Worm (Caenorhabditis elegans): ENCODE measurements around the gene cha-1.

Gene cha-1

ce11 chrIV:3599958-3600357 is 24.5 kb downstream of the cha-1 start, which contains the start of gene Y37E11B.7:
TSS of gene Y37E11B.7 (minus strand) at chrIV:3600164.
- TF ChIP-seq nhr-2 (tag; optimal IDR thresholded peaks at IDR 0.05) (no peak), blmp-1 (tag; optimal IDR thresholded peaks at IDR 0.05) (no peak), mep-1 (tag; optimal IDR thresholded peaks at IDR 0.05) (no peak), M03D4.4 (tag; optimal IDR thresholded peaks at IDR 0.05) (no peak), zip-8 (tag; optimal IDR thresholded peaks at IDR 0.05) (no peak), ceh-43 (GFP tag; optimal IDR thresholded peaks at IDR 0.05) (no peak), unc-39 (tag; optimal IDR thresholded peaks at IDR 0.05) (no peak), mls-2 (tag; optimal IDR thresholded peaks at IDR 0.05) (no peak), snpc-4 (tag; optimal IDR thresholded peaks at IDR 0.05) (no peak), ceh-83 (GFP tag; optimal IDR thresholded peaks at IDR 0.05) (no peak), nhr-28 (tag; optimal IDR thresholded peaks at IDR 0.05) (no peak), hlh-1 (tag; optimal IDR thresholded peaks at IDR 0.05) (no peak), elt-3 (tag; optimal IDR thresholded peaks at IDR 0.05) (no peak), ham-2 (GFP tag; optimal IDR thresholded peaks at IDR 0.05) (no peak), ceh-39 (tag; optimal IDR thresholded peaks at IDR 0.05) (no peak), lin-13 (tag; optimal IDR thresholded peaks at IDR 0.05) (no peak), bed-3 (GFP tag; optimal IDR thresholded peaks at IDR 0.05) (no peak), pha-4 (tag; optimal IDR thresholded peaks at IDR 0.05) (no peak), sem-2 (GFP tag; optimal IDR thresholded peaks at IDR 0.05) (no peak)

ce11 chrIV:3599126-3599525 is 25.4 kb downstream of the cha-1 start, which contains the start of gene Y37E11B.6:
TSS of gene Y37E11B.6 (minus strand) at chrIV:3599306.
- TF ChIP-seq ces-1 (GFP tag; optimal IDR thresholded peaks at IDR 0.05): peak; percentile 72
- TF ChIP-seq zip-8 (tag; optimal IDR thresholded peaks at IDR 0.05): no peak

ce11 chrIV:3598452-3598851 is 26.0 kb downstream of the cha-1 start, which contains the start of gene Y37E11B.5:
TSS of gene Y37E11B.5 (minus strand) at chrIV:3598552.
- no peak for TF ChIP-seq hlh-1 (tag; optimal IDR thresholded peaks at IDR 0.05)
- no peak for TF ChIP-seq ztf-11 (tag; optimal IDR thresholded peaks at IDR 0.05)
- TF ChIP-seq sem-2 (GFP tag; optimal IDR thresholded peaks at IDR 0.05): no peak
- no peak for TF ChIP-seq unc-39 (tag; optimal IDR thresholded peaks at IDR 0.05)
- no peak for TF ChIP-seq unc-120 (tag; optimal IDR thresholded peaks at IDR 0.05; ENCODE audit: poor library complexity, severe bottlenecking)

ce11 chrIV:3597356-3597755 is 27.1 kb downstream of the cha-1 start:
- TF ChIP-seq sem-2 (GFP tag; optimal IDR thresholded peaks at IDR 0.05) (no peak), pha-4 (tag; optimal IDR thresholded peaks at IDR 0.05) (no peak), cnd-1 (tag; optimal IDR thresholded peaks at IDR 0.05) (no peak)

- TF ChIP-seq ztf-11 (tag; optimal IDR thresholded peaks at IDR 0.05): no peak
- no peak for TF ChIP-seq unc-120 (tag; optimal IDR thresholded peaks at IDR 0.05; ENCODE audit: poor library complexity, severe bottlenecking)
- TF ChIP-seq flh-1 (GFP tag; optimal IDR thresholded peaks at IDR 0.05): no peak
- no peak for TF ChIP-seq snpc-4 (tag; optimal IDR thresholded peaks at IDR 0.05)
- TF ChIP-seq unc-39 (tag; optimal IDR thresholded peaks at IDR 0.05): no peak
- TF ChIP-seq sptf-1 (tag; optimal IDR thresholded peaks at IDR 0.05): no peak
- no peak for TF ChIP-seq elt-3 (tag; optimal IDR thresholded peaks at IDR 0.05)
- no peak for TF ChIP-seq zip-8 (tag; optimal IDR thresholded peaks at IDR 0.05)
- no peak for TF ChIP-seq lin-13 (tag; optimal IDR thresholded peaks at IDR 0.05)
- no peak for TF ChIP-seq ceh-43 (GFP tag; optimal IDR thresholded peaks at IDR 0.05)
- TF ChIP-seq tbx-8 (GFP tag; optimal IDR thresholded peaks at IDR 0.05): no peak
- TF ChIP-seq bed-3 (GFP tag; optimal IDR thresholded peaks at IDR 0.05): no peak
Observed at ce11 chrIV:3593513-3593912, 31.0 kb downstream of the cha-1 start, which contains the start of gene taf-2. TSS of gene taf-2 (minus strand) at chrIV:3593613.

ce11 chrIV:3590821-3591220 is 33.7 kb downstream of the cha-1 start:
- no peak for TF ChIP-seq mab-5 (tag; optimal IDR thresholded peaks at IDR 0.05)
- no peak for TF ChIP-seq M03D4.4 (tag; optimal IDR thresholded peaks at IDR 0.05)
- TF ChIP-seq lin-32 (GFP tag; optimal IDR thresholded peaks at IDR 0.05): no peak
- no peak for TF ChIP-seq blmp-1 (tag; optimal IDR thresholded peaks at IDR 0.05)
- no peak for TF ChIP-seq ztf-11 (tag; optimal IDR thresholded peaks at IDR 0.05)
- TF ChIP-seq ceh-43 (GFP tag; optimal IDR thresholded peaks at IDR 0.05): no peak
- TF ChIP-seq lsy-2 (tag; optimal IDR thresholded peaks at IDR 0.05): no peak
- no peak for TF ChIP-seq ceh-39 (tag; optimal IDR thresholded peaks at IDR 0.05)
- no peak for TF ChIP-seq bed-3 (GFP tag; optimal IDR thresholded peaks at IDR 0.05)
- no peak for TF ChIP-seq sptf-1 (tag; optimal IDR thresholded peaks at IDR 0.05)
- TF ChIP-seq elt-1 (tag; optimal IDR thresholded peaks at IDR 0.05; ENCODE audit: borderline replicate concordance, insufficient read depth): no peak
- TF ChIP-seq cnd-1 (tag; optimal IDR thresholded peaks at IDR 0.05): no peak
- TF ChIP-seq hlh-1 (tag; optimal IDR thresholded peaks at IDR 0.05): no peak
- TF ChIP-seq lin-13 (tag; optimal IDR thresholded peaks at IDR 0.05): no peak
- no peak for TF ChIP-seq nhr-12 (tag; optimal IDR thresholded peaks at IDR 0.05)
- no peak for TF ChIP-seq ces-1 (GFP tag; optimal IDR thresholded peaks at IDR 0.05)
- no peak for TF ChIP-seq sem-2 (GFP tag; optimal IDR thresholded peaks at IDR 0.05)
